Worm (Caenorhabditis elegans) whole organism, midembryonic: ENCODE data around the gene cdc-73.

ENCODE experiments used
- T22C8.4 ChIP-seq: fragments of 200-800 bp; sonication (Bioruptor generic); IDR thresholded peaks from 2 replicates; pipeline ENCODE4 v1.3.6; 2022; ENCODE audit warnings: missing genetic modification characterization, missing compliant biosample characterization
- ref-1 ChIP-seq: fragments of 200-800 bp; sonication (Bioruptor generic); conservative IDR thresholded peaks from 2 replicates; pipeline ENCODE4 v1.3.6; 2022; ENCODE audit warnings: missing genetic modification reagents, missing genetic modification characterization, missing compliant biosample characterization
- ztf-29 ChIP-seq: fragments of 200-800 bp; sonication (Bioruptor generic); IDR thresholded peaks from 2 replicates; pipeline ENCODE4 v1.3.6; 2022; ENCODE audit warnings: missing genetic modification reagents, missing genetic modification characterization, missing compliant biosample characterization

ce11 chrIV:4021847-4022780, 20.3 kb upstream of the cdc-73 start:
- TF ChIP-seq ztf-29: no peak
- TF ChIP-seq T22C8.4 (GFP tag; lab: Robert Waterston, UW): no peak
- no peak for TF ChIP-seq ref-1 (GFP tag; lab: Robert Waterston, UW)
